Worm (Caenorhabditis elegans) whole organism, young adult: ENCODE results near the gene srh-240.

Experiments
- B0261.1 ChIP-seq: sonication (generic microtip); optimal IDR thresholded peaks from 2 replicates; lab custom pipeline; 2016; ENCODE audit warnings: mild to moderate bottlenecking, missing genetic modification characterization, moderate library complexity, missing compliant biosample characterization
- F57C9.4 ChIP-seq: sonication (generic microtip); optimal IDR thresholded peaks from 2 replicates; lab custom pipeline; 2017; ENCODE audit warnings: mild to moderate bottlenecking, missing genetic modification characterization, missing compliant biosample characterization
- T07F8.4 ChIP-seq: sonication (generic microtip); optimal IDR thresholded peaks from 2 replicates; lab custom pipeline; 2016; ENCODE audit warnings: mild to moderate bottlenecking, missing genetic modification characterization, moderate library complexity, missing compliant biosample characterization
- T26A5.8 ChIP-seq: sonication (generic microtip); optimal IDR thresholded peaks from 2 replicates; lab custom pipeline; 2016; ENCODE audit warnings: missing genetic modification characterization, missing compliant biosample characterization
- Y67H2A.10 ChIP-seq: fragments of 200-800 bp; sonication (Bioruptor generic); conservative IDR thresholded peaks from 2 replicates; pipeline ENCODE4 v1.3.6; 2022; ENCODE audit warnings: missing genetic modification reagents, missing genetic modification characterization, missing compliant biosample characterization
- akir-1 ChIP-seq: fragments of 200-800 bp; sonication (Bioruptor generic); optimal IDR thresholded peaks from 2 replicates; lab custom pipeline; 2018; ENCODE audit warnings: mild to moderate bottlenecking, missing genetic modification characterization, moderate library complexity, missing compliant biosample characterization
- aptf-2 ChIP-seq: fragments of 200-800 bp; sonication (Bioruptor generic); conservative IDR thresholded peaks from 2 replicates; pipeline ENCODE4 v1.3.6; 2022; ENCODE audit warnings: missing genetic modification reagents, missing genetic modification characterization, missing compliant biosample characterization
- aptf-3 ChIP-seq: fragments of 200-800 bp; sonication (Bioruptor generic); IDR thresholded peaks from 2 replicates; pipeline ENCODE4 v1.3.6; 2022; ENCODE audit warnings: missing genetic modification characterization, missing compliant biosample characterization
- athp-1 ChIP-seq: sonication (generic microtip); optimal IDR thresholded peaks from 2 replicates; lab custom pipeline; 2017; ENCODE audit warnings: mild to moderate bottlenecking, missing genetic modification characterization, missing compliant biosample characterization
- attf-3 ChIP-seq: fragments of 200-800 bp; sonication (Bioruptor generic); conservative IDR thresholded peaks from 2 replicates; pipeline ENCODE4 v1.3.6; 2022; ENCODE audit warnings: missing genetic modification reagents, missing genetic modification characterization, missing compliant biosample characterization
- attf-6 ChIP-seq: fragments of 200-800 bp; sonication (Bioruptor generic); IDR thresholded peaks from 2 replicates; pipeline ENCODE4 v1.3.6; 2022; ENCODE audit warnings: missing genetic modification reagents, missing genetic modification characterization, missing compliant biosample characterization
- cebp-1 ChIP-seq, 2 experiments: fragments of 200-800 bp in 1 of 2; sonication (Bioruptor generic) in 1 of 2; sonication (generic microtip) in 1 of 2; IDR thresholded peaks in 1 of 2; optimal IDR thresholded peaks in 1 of 2; 2 replicates each; pipeline versions ENCODE4 v1.3.6 to Lab custom; 2017 to 2022; ENCODE audit warnings: missing compliant biosample characterization in 2 of 2, missing genetic modification characterization in 2 of 2, mild to moderate bottlenecking in 1 of 2, missing genetic modification reagents in 1 of 2, moderate library complexity in 1 of 2
- ceh-91 ChIP-seq: fragments of 200-800 bp; sonication (Bioruptor generic); IDR thresholded peaks from 2 replicates; pipeline ENCODE4 v1.3.6; 2022; ENCODE audit warnings: missing genetic modification reagents, missing genetic modification characterization, missing compliant biosample characterization
- efl-1 ChIP-seq: fragments of 150-350 bp; optimal IDR thresholded peaks from 2 replicates; lab custom pipeline; 2014; ENCODE audit warnings: missing biosample characterization, missing genetic modification reagents, missing genetic modification characterization
- egrh-3 ChIP-seq: fragments of 200-800 bp; sonication (Bioruptor generic); IDR thresholded peaks from 2 replicates; pipeline ENCODE4 v1.3.6; 2022; ENCODE audit warnings: missing genetic modification reagents, missing genetic modification characterization, missing compliant biosample characterization
- ets-4 ChIP-seq: fragments of 200-800 bp; sonication (Bioruptor generic); optimal IDR thresholded peaks from 2 replicates; lab custom pipeline; 2018; ENCODE audit warnings: mild to moderate bottlenecking, missing genetic modification characterization, missing compliant biosample characterization
- hmg-1.2 ChIP-seq: fragments of 200-800 bp; sonication (Bioruptor generic); IDR thresholded peaks from 2 replicates; pipeline ENCODE4 v1.3.6; 2022; ENCODE audit warnings: missing genetic modification reagents, missing genetic modification characterization, missing compliant biosample characterization
- hsf-1 ChIP-seq: fragments of 200-800 bp; sonication (Bioruptor generic); IDR thresholded peaks from 2 replicates; pipeline ENCODE4 v1.3.6; 2022; ENCODE audit warnings: missing genetic modification reagents, missing genetic modification characterization, missing compliant biosample characterization
- lin-54 ChIP-seq: fragments of 200-800 bp; sonication (Bioruptor generic); optimal IDR thresholded peaks from 2 replicates; lab custom pipeline; 2018; ENCODE audit warnings: mild to moderate bottlenecking, missing genetic modification characterization, missing compliant biosample characterization
- lsy-27 ChIP-seq: sonication (generic microtip); optimal IDR thresholded peaks from 2 replicates; lab custom pipeline; 2017; ENCODE audit warnings: missing genetic modification characterization, mild to moderate bottlenecking, missing compliant biosample characterization, antibody characterized with exemption, missing genotype, borderline replicate concordance; ENCODE audit not compliant: insufficient read depth
- mxl-1 ChIP-seq: sonication (generic microtip); optimal IDR thresholded peaks from 2 replicates; lab custom pipeline; 2016; ENCODE audit warnings: missing genetic modification characterization, missing compliant biosample characterization
- nfyb-1 ChIP-seq: fragments of 200-800 bp; sonication (Bioruptor generic); IDR thresholded peaks from 2 replicates; pipeline ENCODE4 v1.3.6; 2022; ENCODE audit warnings: missing genetic modification reagents, missing genetic modification characterization, missing compliant biosample characterization
- nhr-179 ChIP-seq: sonication (generic microtip); optimal IDR thresholded peaks from 2 replicates; lab custom pipeline; 2016; ENCODE audit warnings: mild to moderate bottlenecking, missing genetic modification characterization, missing compliant biosample characterization
- nhr-90 ChIP-seq: sonication (generic microtip); optimal IDR thresholded peaks from 2 replicates; lab custom pipeline; 2016; ENCODE audit warnings: missing genotype, mild to moderate bottlenecking, missing genetic modification characterization, missing compliant biosample characterization
- pbrm-1 ChIP-seq: fragments of 200-800 bp; sonication (Bioruptor generic); IDR thresholded peaks from 2 replicates; pipeline ENCODE4 v1.3.6; 2022; ENCODE audit warnings: missing genetic modification reagents, missing genetic modification characterization, missing compliant biosample characterization
- rec-8 ChIP-seq, 2 experiments: sonication (generic microtip); optimal IDR thresholded peaks; 2 replicates each; lab custom pipeline; 2016; ENCODE audit warnings: mild to moderate bottlenecking in 2 of 2, missing genetic modification characterization in 2 of 2, missing genetic modification reagents in 2 of 2, missing genotype in 2 of 2, missing biosample characterization in 1 of 2, missing compliant biosample characterization in 1 of 2, moderate library complexity in 1 of 2
- snpc-4 ChIP-seq, 5 experiments: fragments of 150-350 bp in 1 of 5; sonication (generic microtip) in 4 of 5; optimal IDR thresholded peaks; 2 replicates each; lab custom pipeline; 2014 to 2018; ENCODE audit warnings: missing genetic modification characterization in 5 of 5, missing biosample characterization in 3 of 5, antibody characterized with exemption in 2 of 5, mild to moderate bottlenecking in 2 of 5, missing compliant biosample characterization in 2 of 5, missing genotype in 2 of 5, moderate library complexity in 2 of 5, missing genetic modification reagents in 1 of 5
- tbp1 ChIP-seq: fragments of 200-800 bp; sonication (Bioruptor generic); optimal IDR thresholded peaks from 2 replicates; lab custom pipeline; 2018; ENCODE audit warnings: mild to moderate bottlenecking, missing genetic modification characterization, missing compliant biosample characterization
- zfh-2 ChIP-seq: fragments of 200-800 bp; sonication (Bioruptor generic); conservative IDR thresholded peaks from 2 replicates; pipeline ENCODE4 v1.3.6; 2022; ENCODE audit warnings: missing genetic modification reagents, missing genetic modification characterization, missing compliant biosample characterization
- ztf-26 ChIP-seq: sonication (generic microtip); optimal IDR thresholded peaks from 2 replicates; lab custom pipeline; 2017; ENCODE audit warnings: missing genetic modification characterization, missing compliant biosample characterization
- ztf-28 ChIP-seq: fragments of 200-800 bp; sonication (Bioruptor generic); IDR thresholded peaks from 2 replicates; pipeline ENCODE4 v1.3.6; 2022; ENCODE audit warnings: missing genetic modification reagents, missing genetic modification characterization, missing compliant biosample characterization
- ztf-3 ChIP-seq: fragments of 200-800 bp; sonication (Bioruptor generic); optimal IDR thresholded peaks from 2 replicates; lab custom pipeline; 2018; ENCODE audit warnings: mild to moderate bottlenecking, missing genetic modification characterization, missing compliant biosample characterization

The srh-240 gene

DNA sequence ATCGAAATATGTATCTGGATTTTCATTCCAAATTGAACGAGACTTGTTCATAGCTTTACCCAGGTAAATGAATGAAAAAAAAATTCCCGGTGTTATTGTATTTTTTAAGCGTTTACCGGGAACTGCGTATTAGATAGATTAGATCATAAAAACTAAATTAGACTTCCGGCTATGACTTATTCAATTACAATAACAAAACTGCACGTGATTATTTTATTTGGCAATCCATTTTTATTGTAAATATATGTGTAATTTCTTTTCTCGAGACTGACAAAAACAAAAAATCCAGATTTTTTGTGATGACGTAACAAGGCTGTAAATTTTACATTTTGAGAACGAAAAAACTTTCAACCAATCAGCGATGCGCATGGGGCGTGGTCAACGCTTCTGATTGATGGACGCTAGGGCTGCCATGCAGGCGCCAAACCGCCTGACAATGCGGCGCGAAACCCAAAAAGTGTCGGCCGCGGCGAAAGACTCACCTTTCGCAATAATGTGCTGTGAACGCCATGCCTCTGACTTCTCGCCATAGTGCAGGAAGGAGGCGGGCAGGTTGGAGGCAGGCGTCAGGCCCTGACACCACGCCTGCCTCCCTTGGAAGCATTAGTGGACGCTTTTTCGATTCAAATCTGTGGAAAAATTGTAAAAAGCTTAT is 43.3 kb upstream of the srh-240 start, which contains the start of gene srh-36:
srh-36 (minus strand) TSS at position 51 of the 655 bp plus-strand sequence.
- TF ChIP-seq nfyb-1 (peak; percentile 53; the same call in 1 of the 2 replicates), athp-1 (tag; lab: Kevin White, UChicago) (no peak), zfh-2 (GFP tag; lab: Robert Waterston, UW) (peak; percentile 81), ztf-28 (GFP tag; lab: Robert Waterston, UW) (0 out of 2 replicates have a peak, but pooled peaks have one; percentile 56), snpc-4 (GFP tag; optimal IDR thresholded peaks at IDR 0.05; lab: Kevin White, UChicago) (no peak), snpc-4 (tag; optimal IDR thresholded peaks at IDR 0.05; lab: Kevin White, UChicago) (peak in 1 of 4 experiments; percentile 53)
- TF ChIP-seq, all 124 proteins: peak for 4

DNA sequence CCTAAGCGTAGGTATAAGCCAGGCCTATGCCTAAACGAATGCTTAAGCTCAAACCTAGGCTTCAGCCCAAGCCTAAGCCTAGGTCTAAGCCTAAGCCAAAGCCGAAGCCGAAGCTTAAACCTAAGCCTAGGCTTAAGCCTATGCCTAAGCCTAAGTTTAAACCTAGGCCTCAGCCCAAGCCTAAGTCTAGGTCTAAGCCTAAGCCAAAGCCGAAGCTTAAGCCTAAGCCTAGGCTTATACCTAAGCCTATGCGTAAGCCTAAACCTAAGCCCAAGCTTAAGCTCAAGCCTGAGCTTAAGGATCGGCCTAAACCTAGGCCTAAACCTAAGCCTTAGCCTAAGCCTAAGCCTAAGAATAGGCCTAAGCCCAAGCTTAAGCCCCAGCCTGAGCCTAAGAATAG is 39.0 kb upstream of the srh-240 start:
- TF ChIP-seq hsf-1 (no peak), nhr-90 (no peak), nhr-179 (no peak), efl-1 (GFP tag; lab: Kevin White, UChicago) (no peak), B0261.1 (tag; lab: Kevin White, UChicago) (no peak), ztf-3 (GFP tag; lab: Kevin White, UChicago) (no peak), ets-4 (GFP tag; lab: Kevin White, UChicago) (no peak), egrh-3 (GFP tag; lab: Robert Waterston, UW) (no peak)

DNA sequence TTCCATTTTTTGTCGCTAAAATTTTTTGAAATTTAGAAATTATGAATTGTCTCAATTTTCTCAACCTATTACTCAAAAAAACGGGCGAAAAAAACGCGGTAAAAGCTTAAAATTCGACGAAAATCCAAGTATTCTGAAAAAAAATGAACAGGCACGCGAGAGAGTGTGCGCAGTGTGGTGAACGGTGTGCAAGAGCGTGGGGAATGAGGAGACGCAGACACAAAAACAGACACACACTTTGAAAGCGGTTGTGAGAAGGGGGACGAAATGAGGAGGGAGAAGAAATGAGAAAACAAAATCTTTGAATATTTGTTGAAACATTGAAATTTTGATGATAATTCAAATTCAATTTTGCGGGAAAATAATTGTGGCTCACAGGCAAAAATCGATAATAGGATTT is 38.2 kb upstream of the srh-240 start, which contains the start of gene T03D3.5:
T03D3.5 (minus strand) TSS at position 21 of the 400 bp plus-strand sequence.
- TF ChIP-seq hmg-1.2 (peak; percentile 98), aptf-2 (GFP tag; lab: Robert Waterston, UW) (no peak)

DNA sequence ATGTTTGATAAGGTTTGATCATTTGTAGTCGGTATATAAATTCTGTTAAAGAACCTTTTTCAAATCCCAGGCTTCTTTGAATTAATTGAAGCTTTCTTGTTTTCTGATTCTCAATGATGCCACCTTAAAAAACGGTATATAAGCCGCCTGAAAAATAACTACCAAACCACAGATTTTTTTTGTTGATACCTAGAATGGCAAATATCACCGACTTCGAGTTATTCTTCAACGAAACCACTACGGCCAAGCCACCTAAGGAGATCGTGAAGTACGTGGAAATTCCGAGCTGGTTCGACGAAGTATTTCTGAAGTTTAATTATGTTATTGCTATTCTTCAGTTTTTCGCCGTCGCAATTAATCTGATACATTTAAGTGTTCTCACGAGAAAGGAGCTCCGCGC is 34.2 kb upstream of the srh-240 start, which contains the start of gene srw-2:
srw-2 (plus strand) TSS at position 62 of the 400 bp plus-strand sequence.
- TF ChIP-seq T07F8.4 (no peak), ztf-28 (GFP tag; lab: Robert Waterston, UW) (no peak), akir-1 (GFP tag; lab: Kevin White, UChicago) (no peak), attf-3 (GFP tag; lab: Robert Waterston, UW) (no peak), ceh-91 (no peak), lsy-27 (no peak), tbp1 (GFP tag; lab: Kevin White, UChicago) (no peak), cebp-1 (GFP tag; IDR thresholded peaks at IDR 0.05; lab: Robert Waterston, UW) (no peak), cebp-1 (tag; optimal IDR thresholded peaks at IDR 0.05; lab: Kevin White, UChicago) (no peak), lin-54 (GFP tag; lab: Kevin White, UChicago) (no peak), ztf-26 (no peak), mxl-1 (no peak), pbrm-1 (GFP tag; lab: Robert Waterston, UW) (no peak)

DNA sequence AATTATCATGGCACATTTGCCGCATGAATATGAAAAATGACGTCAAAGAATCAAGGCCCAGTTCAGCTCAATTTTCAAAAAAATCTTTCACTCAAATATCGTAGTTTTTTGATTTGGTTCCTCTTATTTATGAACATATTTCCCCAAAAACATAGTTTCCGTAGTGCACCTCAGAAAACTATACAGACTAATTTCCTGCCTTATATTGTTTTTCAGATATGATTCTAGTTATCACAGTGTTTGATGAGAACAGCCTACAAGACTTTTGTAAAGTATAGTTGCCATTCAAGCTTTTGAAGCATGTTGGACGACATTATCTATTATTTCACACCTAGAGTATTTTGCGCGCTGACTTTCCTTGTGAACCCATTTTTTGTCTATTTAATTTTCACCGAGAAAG is 32.3 kb upstream of the srh-240 start, which contains the start of gene srj-50:
srj-50 (plus strand) TSS at position 301 of the 400 bp plus-strand sequence.
- no peak for TF ChIP-seq attf-6 (GFP tag; lab: Robert Waterston, UW)
- no peak for TF ChIP-seq F57C9.4 (tag; lab: Kevin White, UChicago)
- no peak for TF ChIP-seq aptf-3 (GFP tag; lab: Robert Waterston, UW)
- TF ChIP-seq T26A5.8: no peak
- no peak for TF ChIP-seq ztf-26
- TF ChIP-seq Y67H2A.10 (GFP tag; lab: Robert Waterston, UW): no peak
- no peak for TF ChIP-seq rec-8 (tag; optimal IDR thresholded peaks at IDR 0.05; lab: Kevin White, UChicago)
- no peak for TF ChIP-seq zfh-2 (GFP tag; lab: Robert Waterston, UW)
- no peak for TF ChIP-seq ets-4 (GFP tag; lab: Kevin White, UChicago)
- no peak for TF ChIP-seq efl-1 (GFP tag; lab: Kevin White, UChicago)
- TF ChIP-seq nhr-90: no peak
- TF ChIP-seq, all 124 proteins: peak for 0
